Worm (Caenorhabditis elegans) whole organism, L1 larva: ENCODE measurements around the gene snf-9.

Experiments used
- C04F5.9 ChIP-seq: sonication (generic microtip); optimal IDR thresholded peaks from 2 replicates; lab custom pipeline; 2016; ENCODE audit warnings: missing genetic modification characterization, missing compliant biosample characterization
- C16A3.4 ChIP-seq: fragments of 150-350 bp; optimal IDR thresholded peaks from 2 replicates; lab custom pipeline; 2014; ENCODE audit warnings: missing biosample characterization, missing genetic modification characterization
- C34B4.2 ChIP-seq: sonication (generic microtip); optimal IDR thresholded peaks from 2 replicates; lab custom pipeline; 2017; ENCODE audit warnings: mild to moderate bottlenecking, missing genetic modification characterization, missing compliant biosample characterization
- Y116A8C.19 ChIP-seq: sonication (generic microtip); optimal IDR thresholded peaks from 2 replicates; lab custom pipeline; 2016; ENCODE audit warnings: missing compliant biosample characterization, missing genetic modification characterization, borderline replicate concordance
- aha-1 ChIP-seq: fragments of 150-350 bp; optimal IDR thresholded peaks from 2 replicates; lab custom pipeline; 2014; ENCODE audit warnings: missing biosample characterization, missing genetic modification characterization
- alr-1 ChIP-seq: fragments of 200-800 bp; sonication (Bioruptor generic); optimal IDR thresholded peaks from 2 replicates; lab custom pipeline; 2018; ENCODE audit warnings: borderline replicate concordance, mild to moderate bottlenecking, missing genetic modification characterization, missing compliant biosample characterization
- aly-2 ChIP-seq: fragments of 150-350 bp; optimal IDR thresholded peaks from 2 replicates; lab custom pipeline; 2014; ENCODE audit warnings: missing biosample characterization, missing genetic modification characterization
- ama-1 ChIP-seq: fragments of 150-350 bp; optimal IDR thresholded peaks from 2 replicates; lab custom pipeline; 2014
- blmp-1 ChIP-seq: fragments of 150-350 bp; optimal IDR thresholded peaks from 2 replicates; lab custom pipeline; 2014; ENCODE audit warnings: missing biosample characterization, missing genetic modification characterization
- ceh-8 ChIP-seq: fragments of 200-800 bp; sonication (Bioruptor generic); optimal IDR thresholded peaks from 2 replicates; lab custom pipeline; 2018; ENCODE audit warnings: mild to moderate bottlenecking, missing genetic modification characterization, moderate library complexity, missing compliant biosample characterization
- ceh-82 ChIP-seq, 3 experiments: fragments of 150-350 bp in 1 of 3; sonication (generic microtip) in 2 of 3; optimal IDR thresholded peaks; 2 replicates each; lab custom pipeline; 2014 to 2017; ENCODE audit warnings: missing biosample characterization in 3 of 3, missing genetic modification characterization in 3 of 3
- ceh-88 ChIP-seq: fragments of 200-800 bp; sonication (Bioruptor generic); IDR thresholded peaks from 2 replicates; pipeline ENCODE4 v1.3.6; 2022; ENCODE audit warnings: missing genetic modification characterization, missing compliant biosample characterization
- dpl-1 ChIP-seq, 3 experiments: fragments of 150-350 bp in 2 of 3; sonication (generic microtip) in 1 of 3; optimal IDR thresholded peaks; 2 replicates each; lab custom pipeline; 2014 to 2017; ENCODE audit warnings: missing biosample characterization in 3 of 3, missing genetic modification characterization in 3 of 3, missing genetic modification reagents in 3 of 3
- efl-1 ChIP-seq, 4 experiments: fragments of 150-350 bp; optimal IDR thresholded peaks in 3 of 4; peaks in 1 of 4; 1 replicate in 1 of 4; 2 replicates in 3 of 4; lab custom pipeline; 2014; ENCODE audit warnings: missing biosample characterization in 2 of 4, missing genetic modification characterization in 2 of 4, missing genetic modification reagents in 2 of 4
- efl-3 ChIP-seq: fragments of 200-800 bp; sonication (Bioruptor generic); optimal IDR thresholded peaks from 2 replicates; lab custom pipeline; 2018; ENCODE audit warnings: mild to moderate bottlenecking, missing genetic modification characterization, missing compliant biosample characterization
- egl-27 ChIP-seq, 2 experiments: fragments of 150-350 bp in 1 of 2; sonication (generic microtip); optimal IDR thresholded peaks; 3 replicates each; lab custom pipeline; 2017 to 2018; ENCODE audit warnings: missing biosample characterization in 2 of 2, missing genetic modification characterization in 2 of 2, missing genetic modification reagents in 2 of 2
- elt-2 ChIP-seq: sonication (generic microtip); optimal IDR thresholded peaks from 2 replicates; lab custom pipeline; 2016; ENCODE audit warnings: missing genetic modification characterization, mild to moderate bottlenecking, inconsistent platforms, missing compliant biosample characterization, missing genetic modification reagents
- ets-5 ChIP-seq: fragments of 200-800 bp; sonication (Bioruptor generic); IDR thresholded peaks from 2 replicates; pipeline ENCODE4 v1.3.6; 2022; ENCODE audit warnings: missing genetic modification characterization, missing compliant biosample characterization
- fkh-10 ChIP-seq: sonication (generic microtip); optimal IDR thresholded peaks from 2 replicates; lab custom pipeline; 2017; ENCODE audit warnings: missing biosample characterization, missing genetic modification reagents, missing genetic modification characterization
- fkh-4 ChIP-seq: sonication (generic microtip); optimal IDR thresholded peaks from 2 replicates; lab custom pipeline; 2016; ENCODE audit warnings: missing compliant biosample characterization, missing genetic modification characterization, borderline replicate concordance
- fkh-8 ChIP-seq: sonication (generic microtip); optimal IDR thresholded peaks from 2 replicates; lab custom pipeline; 2016; ENCODE audit warnings: mild to moderate bottlenecking, missing genetic modification characterization, missing compliant biosample characterization
- fos-1 ChIP-seq: fragments of 150-350 bp; optimal IDR thresholded peaks from 2 replicates; lab custom pipeline; 2014; ENCODE audit warnings: missing biosample characterization, missing genetic modification characterization
- grh-1 ChIP-seq: fragments of 200-800 bp; sonication (Bioruptor generic); IDR thresholded peaks from 2 replicates; pipeline ENCODE4 v1.3.6; 2022; ENCODE audit warnings: missing genetic modification reagents, missing genetic modification characterization, missing compliant biosample characterization
- hlh-17 ChIP-seq: fragments of 200-800 bp; sonication (Bioruptor generic); optimal IDR thresholded peaks from 2 replicates; lab custom pipeline; 2018; ENCODE audit warnings: missing genetic modification characterization, mild to moderate bottlenecking, missing compliant biosample characterization, moderate library complexity, borderline replicate concordance
- jun-1 ChIP-seq: fragments of 150-350 bp; optimal IDR thresholded peaks from 2 replicates; lab custom pipeline; 2014; ENCODE audit warnings: missing biosample characterization, missing genetic modification reagents, missing genetic modification characterization
- lin-13 ChIP-seq: fragments of 150-350 bp; optimal IDR thresholded peaks from 2 replicates; lab custom pipeline; 2014; ENCODE audit warnings: missing biosample characterization, missing genetic modification reagents, missing genetic modification characterization
- lin-14 ChIP-seq: fragments of 200-800 bp; sonication (Bioruptor generic); optimal IDR thresholded peaks from 2 replicates; lab custom pipeline; 2018; ENCODE audit warnings: mild to moderate bottlenecking, missing genetic modification characterization, moderate library complexity, missing compliant biosample characterization
- lin-15B ChIP-seq: fragments of 150-350 bp; sonication (generic microtip); optimal IDR thresholded peaks from 3 replicates; lab custom pipeline; 2014; ENCODE audit warnings: missing biosample characterization, missing genetic modification characterization
- lin-35 ChIP-seq, 2 experiments: fragments of 150-350 bp; optimal IDR thresholded peaks; 2 replicates each; lab custom pipeline; 2014; ENCODE audit warnings: missing biosample characterization in 2 of 2, missing genetic modification characterization in 2 of 2, missing genetic modification reagents in 2 of 2
- lsy-2 ChIP-seq, 2 experiments: fragments of 150-350 bp; optimal IDR thresholded peaks; 2 replicates each; lab custom pipeline; 2014; ENCODE audit warnings: missing biosample characterization in 2 of 2, missing genetic modification characterization in 2 of 2
- mab-9 ChIP-seq: fragments of 200-800 bp; sonication (Bioruptor generic); IDR thresholded peaks from 2 replicates; pipeline ENCODE4 v1.3.6; 2022; ENCODE audit warnings: missing genetic modification reagents, missing genetic modification characterization, missing compliant biosample characterization
- mep-1 ChIP-seq: fragments of 150-350 bp; optimal IDR thresholded peaks from 2 replicates; lab custom pipeline; 2014; ENCODE audit warnings: missing biosample characterization, missing genetic modification characterization
- nhr-237 ChIP-seq: fragments of 150-350 bp; optimal IDR thresholded peaks from 2 replicates; lab custom pipeline; 2014; ENCODE audit warnings: missing biosample characterization, missing genetic modification characterization
- nhr-47 ChIP-seq: sonication (generic microtip); optimal IDR thresholded peaks from 2 replicates; lab custom pipeline; 2016; ENCODE audit warnings: mild to moderate bottlenecking, missing genetic modification characterization, moderate library complexity, missing compliant biosample characterization
- nhr-71 ChIP-seq: sonication (generic microtip); optimal IDR thresholded peaks from 2 replicates; lab custom pipeline; 2016; ENCODE audit warnings: mild to moderate bottlenecking, missing genetic modification characterization, moderate library complexity, missing compliant biosample characterization
- nhr-76 ChIP-seq: sonication (generic microtip); optimal IDR thresholded peaks from 2 replicates; lab custom pipeline; 2017; ENCODE audit warnings: missing biosample characterization, missing genetic modification characterization
- nhr-84 ChIP-seq: sonication (generic microtip); optimal IDR thresholded peaks from 2 replicates; lab custom pipeline; 2017; ENCODE audit warnings: missing biosample characterization, missing genetic modification characterization
- pax-3 ChIP-seq: fragments of 200-800 bp; sonication (Bioruptor generic); optimal IDR thresholded peaks from 2 replicates; lab custom pipeline; 2018; ENCODE audit warnings: mild to moderate bottlenecking, missing genetic modification characterization, moderate library complexity, missing compliant biosample characterization
- rnt-1 ChIP-seq: sonication (generic microtip); optimal IDR thresholded peaks from 2 replicates; lab custom pipeline; 2016; ENCODE audit warnings: mild to moderate bottlenecking, missing genetic modification characterization, moderate library complexity, missing compliant biosample characterization
- snu-23 ChIP-seq: sonication (generic microtip); optimal IDR thresholded peaks from 2 replicates; lab custom pipeline; 2016; ENCODE audit warnings: missing genetic modification characterization, missing compliant biosample characterization
- sptf-1 ChIP-seq: fragments of 150-350 bp; optimal IDR thresholded peaks from 2 replicates; lab custom pipeline; 2014; ENCODE audit warnings: missing biosample characterization, missing genetic modification characterization
- tlp-1 ChIP-seq: fragments of 150-350 bp; optimal IDR thresholded peaks from 2 replicates; lab custom pipeline; 2014; ENCODE audit warnings: missing biosample characterization, missing genetic modification characterization
- unc-86 ChIP-seq: sonication (generic microtip); optimal IDR thresholded peaks from 2 replicates; lab custom pipeline; 2016; ENCODE audit warnings: missing genetic modification characterization, missing compliant biosample characterization
- unc-98 ChIP-seq: fragments of 200-800 bp; sonication (Bioruptor generic); IDR thresholded peaks from 2 replicates; pipeline ENCODE4 v1.3.6; 2022; ENCODE audit warnings: missing genetic modification characterization, missing compliant biosample characterization
- zip-4 ChIP-seq: fragments of 200-800 bp; sonication (Bioruptor generic); optimal IDR thresholded peaks from 2 replicates; lab custom pipeline; 2018; ENCODE audit warnings: mild to moderate bottlenecking, missing genetic modification characterization, moderate library complexity, missing compliant biosample characterization
- ztf-4 ChIP-seq: fragments of 150-350 bp; optimal IDR thresholded peaks from 2 replicates; lab custom pipeline; 2014; ENCODE audit warnings: missing biosample characterization, missing genetic modification characterization

snf-9 gene

DNA sequence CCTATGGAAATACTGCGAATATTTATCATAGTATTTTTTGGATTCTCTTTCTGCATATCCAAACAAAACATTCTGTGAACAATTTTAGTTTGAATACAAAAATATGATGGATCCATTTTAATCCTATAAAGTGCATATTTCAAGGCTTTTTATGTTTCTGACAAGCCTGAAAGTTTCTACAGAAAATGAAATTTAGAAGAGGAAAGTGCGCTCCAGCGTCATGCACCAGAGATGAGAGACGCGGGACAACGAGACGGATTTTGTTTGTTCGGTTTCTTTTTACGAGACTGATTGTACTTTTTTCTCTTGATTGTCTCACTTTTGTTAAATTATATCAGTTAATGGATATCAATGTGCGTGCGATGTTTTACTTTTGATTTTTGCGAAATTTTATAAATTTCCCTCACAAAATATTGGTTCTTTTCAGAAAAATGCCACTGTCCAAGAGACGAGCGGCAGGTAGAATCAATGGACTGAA, 19.2 kb downstream of the snf-9 start, which contains the start of gene C49C3.6:
Gene C49C3.6, plus strand, starts transcription at position 428 of the 478 bp plus-strand sequence.
- peak; percentile 65 for TF ChIP-seq blmp-1
- no peak for TF ChIP-seq nhr-76 (tag; lab: Kevin White, UChicago)
- TF ChIP-seq Y116A8C.19 = no peak
- no peak for TF ChIP-seq mab-9 (GFP tag; lab: Robert Waterston, UW)
- no peak for TF ChIP-seq alr-1 (tag; lab: Kevin White, UChicago)
- TF ChIP-seq aha-1 (tag; lab: Kevin White, UChicago) = no peak
- TF ChIP-seq mep-1 = peak; percentile 37
- no peak for TF ChIP-seq zip-4 (GFP tag; lab: Kevin White, UChicago)
- no peak for TF ChIP-seq C34B4.2 (tag; lab: Kevin White, UChicago)
- peak; percentile 43 to 45 for TF ChIP-seq efl-1 (optimal IDR thresholded peaks at IDR 0.05; lab: Kevin White, UChicago)
- TF ChIP-seq efl-1 (GFP tag; optimal IDR thresholded peaks at IDR 0.05 in 1 of 2; lab: Kevin White, UChicago) = peak; percentile 18 to 91
- peak; percentile 28 for TF ChIP-seq nhr-71
- TF ChIP-seq C16A3.4 = no peak
- no peak for TF ChIP-seq hlh-17 (GFP tag; lab: Kevin White, UChicago)
- TF ChIP-seq ets-5 = no peak
- TF ChIP-seq jun-1 (tag; lab: Kevin White, UChicago) = no peak
- no peak for TF ChIP-seq fos-1 (tag; lab: Kevin White, UChicago)
- TF ChIP-seq unc-86 = no peak
- TF ChIP-seq aly-2 = no peak
- TF ChIP-seq fkh-8 = no peak
- peak; percentile 24 for TF ChIP-seq snu-23
- TF ChIP-seq grh-1 = no peak
- TF ChIP-seq ama-1 (lab: Kevin White, UChicago) = no peak
- TF ChIP-seq unc-98 (GFP tag; lab: Robert Waterston, UW) = no peak
- no peak for TF ChIP-seq ztf-4 (tag; lab: Kevin White, UChicago)
- no peak for TF ChIP-seq sptf-1 (tag; lab: Kevin White, UChicago)
- no peak for TF ChIP-seq ceh-8 (GFP tag; lab: Kevin White, UChicago)
- no peak for TF ChIP-seq elt-2 (tag; lab: Kevin White, UChicago)
- peak; percentile 7 for TF ChIP-seq lin-15B
- no peak for TF ChIP-seq nhr-84 (tag; lab: Kevin White, UChicago)
- no peak for TF ChIP-seq tlp-1 (tag; lab: Kevin White, UChicago)
- no peak for TF ChIP-seq efl-3 (GFP tag; lab: Kevin White, UChicago)
- TF ChIP-seq pax-3 (tag; lab: Kevin White, UChicago) = no peak
- peak in 1 of 3 experiments; percentile 10 for TF ChIP-seq ceh-82 (tag; optimal IDR thresholded peaks at IDR 0.05; lab: Kevin White, UChicago)
- peak in 2 of 3 experiments; percentile 19 to 34 for TF ChIP-seq dpl-1 (GFP tag; optimal IDR thresholded peaks at IDR 0.05; lab: Kevin White, UChicago)
- no peak for TF ChIP-seq C04F5.9 (tag; lab: Kevin White, UChicago)
- peak; percentile 0 for TF ChIP-seq nhr-47 (tag; lab: Kevin White, UChicago)
- no peak for TF ChIP-seq ceh-88 (GFP tag; lab: Robert Waterston, UW)
- peak in 1 of 2 experiments; percentile 27 for TF ChIP-seq lin-35 (GFP tag; optimal IDR thresholded peaks at IDR 0.05; lab: Kevin White, UChicago)
- no peak for TF ChIP-seq fkh-4
- TF ChIP-seq lin-13 = no peak
- TF ChIP-seq nhr-237 (tag; lab: Kevin White, UChicago) = no peak
- TF ChIP-seq rnt-1 (tag; lab: Kevin White, UChicago) = no peak
- no peak for TF ChIP-seq egl-27 (tag; optimal IDR thresholded peaks at IDR 0.05; lab: Kevin White, UChicago)
- peak; percentile 6 to 56 for TF ChIP-seq lsy-2 (tag; optimal IDR thresholded peaks at IDR 0.05; lab: Kevin White, UChicago)
- no peak for TF ChIP-seq fkh-10
- TF ChIP-seq lin-14 (GFP tag; lab: Kevin White, UChicago) = peak; percentile 18
